Fruit fly (Drosophila melanogaster) whole organism, wandering third instar larva: ENCODE measurements around the gene pzg.

Experiments
- Abd-B ChIP-seq: fragments of >200 bp; optimal IDR thresholded peaks from 2 replicates; lab custom pipeline; 2017; ENCODE audit warnings: missing biosample characterization, missing genetic modification characterization
- CG32264 ChIP-seq: fragments of 200-800 bp; sonication (Bioruptor generic); optimal IDR thresholded peaks from 2 replicates; lab custom pipeline; 2016; ENCODE audit warnings: missing biosample characterization, missing genetic modification characterization
- CG9705 ChIP-seq: fragments of 200-800 bp; sonication (Bioruptor generic); optimal IDR thresholded peaks from 2 replicates; lab custom pipeline; 2018; ENCODE audit warnings: missing biosample characterization, mild to moderate bottlenecking, missing genetic modification characterization
- CrebA ChIP-seq: fragments of 200-800 bp; sonication (Bioruptor generic); optimal IDR thresholded peaks from 2 replicates; lab custom pipeline; 2016; ENCODE audit warnings: missing biosample characterization, mild to moderate bottlenecking, missing genetic modification characterization, borderline replicate concordance
- Dfd ChIP-seq: fragments of >200 bp; optimal IDR thresholded peaks from 2 replicates; lab custom pipeline; 2017; ENCODE audit warnings: missing biosample characterization, missing genetic modification characterization
- Dif ChIP-seq: fragments of 200-275, 200-300 bp; sonication (Bioruptor generic); optimal IDR thresholded peaks from 2 replicates; lab custom pipeline; 2018; ENCODE audit warnings: missing biosample characterization, missing genetic modification characterization; ENCODE audit not compliant: partially characterized antibody
- GATAd ChIP-seq: sonication (Bioruptor generic); optimal IDR thresholded peaks from 2 replicates; lab custom pipeline; 2016; ENCODE audit warnings: missing biosample characterization, missing genetic modification characterization
- HLH106 ChIP-seq: fragments of 200-800 bp; optimal IDR thresholded peaks from 3 replicates; lab custom pipeline; 2019; ENCODE audit warnings: missing biosample characterization, mild to moderate bottlenecking, missing genetic modification characterization, moderate library complexity
- Hnf4 ChIP-seq: fragments of 200-800 bp; sonication (Bioruptor generic); optimal IDR thresholded peaks from 2 replicates; lab custom pipeline; 2016; ENCODE audit warnings: missing biosample characterization, mild to moderate bottlenecking, missing genetic modification characterization
- Hr78 ChIP-seq: fragments of >200 bp; optimal IDR thresholded peaks from 2 replicates; lab custom pipeline; 2017; ENCODE audit warnings: missing biosample characterization, missing genetic modification characterization
- Hr83 ChIP-seq: fragments of 200-300 bp; sonication (Bioruptor generic); optimal IDR thresholded peaks from 2 replicates; lab custom pipeline; 2016; ENCODE audit warnings: missing biosample characterization, mild to moderate bottlenecking, missing genetic modification characterization, moderate library complexity; ENCODE audit not compliant: poor library complexity, severe bottlenecking
- Jra ChIP-seq: sonication (Bioruptor generic); optimal IDR thresholded peaks from 2 replicates; lab custom pipeline; 2016; ENCODE audit warnings: missing biosample characterization, missing genetic modification characterization
- Mio ChIP-seq: sonication (Bioruptor generic); optimal IDR thresholded peaks from 2 replicates; lab custom pipeline; 2016; ENCODE audit warnings: missing biosample characterization, missing genetic modification characterization
- Myc ChIP-seq: fragments of >200 bp; optimal IDR thresholded peaks from 2 replicates; lab custom pipeline; 2017
- N ChIP-seq: fragments of >200 bp; optimal IDR thresholded peaks from 2 replicates; lab custom pipeline; 2018; ENCODE audit warnings: missing biosample characterization, missing external identifiers, missing genetic modification characterization
- OdsH ChIP-seq: fragments of 200-800 bp; sonication (Bioruptor generic); optimal IDR thresholded peaks from 2 replicates; lab custom pipeline; 2016; ENCODE audit warnings: missing biosample characterization, mild to moderate bottlenecking, missing genetic modification characterization
- Rel ChIP-seq, 2 experiments: fragments of 200-800 bp; sonication (Bioruptor generic) in 1 of 2; optimal IDR thresholded peaks; 2 replicates in 1 of 2; 3 replicates in 1 of 2; lab custom pipeline; 2016 to 2019; ENCODE audit warnings: mild to moderate bottlenecking in 2 of 2, missing biosample characterization in 2 of 2, missing genetic modification characterization in 2 of 2, moderate library complexity in 1 of 2
- Sp1 ChIP-seq: fragments of 200-800 bp; sonication (Bioruptor generic); optimal IDR thresholded peaks from 3 replicates; lab custom pipeline; 2019; ENCODE audit warnings: missing biosample characterization, mild to moderate bottlenecking, missing genetic modification characterization, moderate library complexity
- Vsx2 ChIP-seq: fragments of 200-300, 225-300 bp; sonication (Bioruptor generic); optimal IDR thresholded peaks from 2 replicates; lab custom pipeline; 2018; ENCODE audit warnings: missing biosample characterization, missing genetic modification characterization; ENCODE audit not compliant: partially characterized antibody
- br ChIP-seq: fragments of 200-800 bp; sonication (Bioruptor generic); optimal IDR thresholded peaks from 2 replicates; lab custom pipeline; 2016; ENCODE audit warnings: missing biosample characterization, missing genetic modification characterization
- brk ChIP-seq: fragments of 200-800 bp; sonication (Bioruptor generic); optimal IDR thresholded peaks from 2 replicates; lab custom pipeline; 2016; ENCODE audit warnings: missing biosample characterization, mild to moderate bottlenecking, missing genetic modification characterization
- dl ChIP-seq, 2 experiments: fragments of 175-275, 200-275 bp in 1 of 2; fragments of 200-275 bp in 1 of 2; sonication (Bioruptor generic); optimal IDR thresholded peaks; lab custom pipeline; 2018; ENCODE audit warnings: mild to moderate bottlenecking in 2 of 2, missing biosample characterization in 2 of 2, missing genetic modification characterization in 2 of 2, moderate library complexity in 2 of 2; ENCODE audit not compliant: partially characterized antibody in 2 of 2, insufficient read depth in 1 of 2
- dmrt93B ChIP-seq: fragments of 200-800 bp; sonication (Bioruptor generic); optimal IDR thresholded peaks from 2 replicates; lab custom pipeline; 2018; ENCODE audit warnings: missing biosample characterization, mild to moderate bottlenecking, missing genetic modification characterization
- dsf ChIP-seq: sonication (Bioruptor generic); optimal IDR thresholded peaks from 2 replicates; lab custom pipeline; 2016; ENCODE audit warnings: missing biosample characterization, missing genetic modification characterization, borderline replicate concordance
- ey ChIP-seq: fragments of 200-800 bp; sonication (Bioruptor generic); optimal IDR thresholded peaks from 2 replicates; lab custom pipeline; 2016; ENCODE audit warnings: missing biosample characterization, missing genetic modification characterization
- foxo ChIP-seq, 2 experiments: fragments of 200-800 bp; sonication (Bioruptor generic); optimal IDR thresholded peaks; 2 replicates in 1 of 2; 3 replicates in 1 of 2; lab custom pipeline; 2016 to 2017; ENCODE audit warnings: missing biosample characterization in 2 of 2, missing genetic modification characterization in 2 of 2
- fru ChIP-seq: fragments of 200-800 bp; sonication (Bioruptor generic); optimal IDR thresholded peaks from 3 replicates; lab custom pipeline; 2016; ENCODE audit warnings: missing biosample characterization, mild to moderate bottlenecking, missing genetic modification characterization
- h ChIP-seq: fragments of 200-800 bp; sonication (Bioruptor generic); optimal IDR thresholded peaks from 3 replicates; lab custom pipeline; 2016; ENCODE audit warnings: missing biosample characterization, mild to moderate bottlenecking, missing genetic modification characterization
- jim ChIP-seq: fragments of 175-275, 200-325 bp; sonication (Bioruptor generic); optimal IDR thresholded peaks from 2 replicates; lab custom pipeline; 2016; ENCODE audit warnings: missing biosample characterization, mild to moderate bottlenecking, missing genetic modification characterization
- lola ChIP-seq: fragments of >200 bp; optimal IDR thresholded peaks from 2 replicates; lab custom pipeline; 2017; ENCODE audit warnings: missing biosample characterization, missing genetic modification characterization
- pan ChIP-seq: fragments of >200 bp; optimal IDR thresholded peaks from 2 replicates; lab custom pipeline; 2017
- psq ChIP-seq: fragments of 200-800 bp; sonication (Bioruptor generic); optimal IDR thresholded peaks from 3 replicates; lab custom pipeline; 2017; ENCODE audit warnings: missing biosample characterization, mild to moderate bottlenecking, missing genetic modification characterization, moderate library complexity
- rgr ChIP-seq: fragments of 200-800 bp; sonication (Bioruptor generic); optimal IDR thresholded peaks from 3 replicates; lab custom pipeline; 2016; ENCODE audit warnings: missing biosample characterization, mild to moderate bottlenecking, missing genetic modification characterization
- sage ChIP-seq: fragments of 200-800 bp; sonication (Bioruptor generic); optimal IDR thresholded peaks from 2 replicates; lab custom pipeline; 2016; ENCODE audit warnings: missing biosample characterization, mild to moderate bottlenecking, missing genetic modification characterization
- sv ChIP-seq: fragments of 200-800 bp; sonication (Bioruptor generic); optimal IDR thresholded peaks from 3 replicates; lab custom pipeline; 2016; ENCODE audit warnings: missing biosample characterization, missing genetic modification characterization
- tai ChIP-seq: sonication (Bioruptor generic); optimal IDR thresholded peaks from 2 replicates; lab custom pipeline; 2016; ENCODE audit warnings: missing biosample characterization, missing genetic modification characterization
- usp ChIP-seq: fragments of >200 bp; optimal IDR thresholded peaks from 2 replicates; lab custom pipeline; 2017; ENCODE audit warnings: missing biosample characterization, missing genetic modification characterization
- woc ChIP-seq: sonication (Bioruptor generic); optimal IDR thresholded peaks from 2 replicates; lab custom pipeline; 2016; ENCODE audit warnings: missing biosample characterization, mild to moderate bottlenecking, missing genetic modification characterization

The pzg gene

DNA sequence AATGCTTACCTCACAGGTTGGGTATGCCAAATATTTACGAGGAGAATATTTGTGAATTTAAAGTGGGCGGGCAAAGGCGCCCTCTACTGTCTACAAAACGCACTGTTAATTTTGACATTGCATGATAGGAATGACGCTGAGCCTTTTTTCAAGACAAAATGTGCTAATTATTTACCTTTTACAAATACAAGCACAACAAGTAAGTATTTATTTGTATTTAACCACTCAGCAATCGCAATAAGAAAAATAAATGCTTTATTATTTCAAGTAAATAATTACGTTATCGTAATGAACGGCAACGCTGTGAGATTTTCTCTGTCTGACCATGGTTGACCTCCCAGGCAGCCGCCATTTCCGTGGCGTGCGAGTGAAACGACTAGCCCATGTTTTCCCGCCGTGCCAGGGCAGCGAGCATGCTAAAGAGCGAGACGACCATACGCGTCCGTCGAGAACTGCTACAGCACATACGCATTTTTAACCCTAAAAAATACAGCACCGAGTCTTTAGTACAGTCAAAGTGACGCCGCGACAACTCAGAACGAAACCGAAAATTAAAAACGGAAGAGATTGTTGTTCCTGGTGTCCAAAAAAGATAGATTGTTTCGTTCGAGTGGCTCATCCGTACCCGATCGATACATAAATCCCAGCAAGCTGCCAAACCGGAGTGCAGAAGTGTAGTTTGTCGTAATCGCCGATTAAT is at the start of gene pzg, which contains the start of gene CG12974:
pzg (plus strand) TSS at position 461 of the 700 bp plus-strand sequence.
CG12974 (minus strand) TSS at position 324 of the 700 bp plus-strand sequence.
- TF ChIP-seq foxo (GFP tag; optimal IDR thresholded peaks at IDR 0.05; lab: Kevin White, UChicago) (peak in 1 of 2 experiments; percentile 59), Hr83 (peak; percentile 34), Hnf4 (peak; percentile 56), Myc (lab: Kevin White, UChicago) (peak; percentile 46), lola (GFP tag; lab: Kevin White, UChicago) (no peak), jim (GFP tag; lab: Kevin White, UChicago) (no peak), usp (GFP tag; lab: Kevin White, UChicago) (no peak), pan (lab: Kevin White, UChicago) (no peak), Rel (GFP tag; optimal IDR thresholded peaks at IDR 0.05; lab: Kevin White, UChicago) (no peak), Rel (tag; optimal IDR thresholded peaks at IDR 0.05; lab: Kevin White, UChicago) (no peak), woc (GFP tag; lab: Kevin White, UChicago) (peak; percentile 70), CG32264 (GFP tag; lab: Kevin White, UChicago) (no peak), h (GFP tag; lab: Kevin White, UChicago) (peak; percentile 66), tai (GFP tag; lab: Kevin White, UChicago) (no peak), sv (GFP tag; lab: Kevin White, UChicago) (peak; percentile 51), CrebA (GFP tag; lab: Kevin White, UChicago) (no peak), br (GFP tag; lab: Kevin White, UChicago) (peak; percentile 48), sage (GFP tag; lab: Kevin White, UChicago) (no peak), HLH106 (tag; lab: Kevin White, UChicago) (peak; percentile 73), CG9705 (GFP tag; lab: Kevin White, UChicago) (peak; percentile 82), Abd-B (GFP tag; lab: Kevin White, UChicago) (no peak), rgr (GFP tag; lab: Kevin White, UChicago) (peak; percentile 69), psq (no peak), Vsx2 (GFP tag; lab: Kevin White, UChicago) (peak; percentile 99), Dif (GFP tag; lab: Kevin White, UChicago) (peak; percentile 99), Hr78 (GFP tag; lab: Kevin White, UChicago) (no peak), brk (GFP tag; lab: Kevin White, UChicago) (no peak), N (no peak), Sp1 (GFP tag; lab: Kevin White, UChicago) (peak; percentile 57), fru (GFP tag; lab: Kevin White, UChicago) (peak; percentile 69), OdsH (GFP tag; lab: Kevin White, UChicago) (peak; percentile 30), GATAd (GFP tag; lab: Kevin White, UChicago) (no peak), Jra (peak; percentile 19), dl (GFP tag; optimal IDR thresholded peaks at IDR 0.05; lab: Kevin White, UChicago; ENCODE audit: insufficient read depth in 1 of 2, partially characterized antibody in 2 of 2) (peak; percentile 76 to 82), dsf (GFP tag; lab: Kevin White, UChicago) (no peak), Mio (peak; percentile 20), dmrt93B (GFP tag; lab: Kevin White, UChicago) (peak; percentile 74), Dfd (GFP tag; lab: Kevin White, UChicago) (no peak), ey (GFP tag; lab: Kevin White, UChicago) (peak; percentile 51)

DNA sequence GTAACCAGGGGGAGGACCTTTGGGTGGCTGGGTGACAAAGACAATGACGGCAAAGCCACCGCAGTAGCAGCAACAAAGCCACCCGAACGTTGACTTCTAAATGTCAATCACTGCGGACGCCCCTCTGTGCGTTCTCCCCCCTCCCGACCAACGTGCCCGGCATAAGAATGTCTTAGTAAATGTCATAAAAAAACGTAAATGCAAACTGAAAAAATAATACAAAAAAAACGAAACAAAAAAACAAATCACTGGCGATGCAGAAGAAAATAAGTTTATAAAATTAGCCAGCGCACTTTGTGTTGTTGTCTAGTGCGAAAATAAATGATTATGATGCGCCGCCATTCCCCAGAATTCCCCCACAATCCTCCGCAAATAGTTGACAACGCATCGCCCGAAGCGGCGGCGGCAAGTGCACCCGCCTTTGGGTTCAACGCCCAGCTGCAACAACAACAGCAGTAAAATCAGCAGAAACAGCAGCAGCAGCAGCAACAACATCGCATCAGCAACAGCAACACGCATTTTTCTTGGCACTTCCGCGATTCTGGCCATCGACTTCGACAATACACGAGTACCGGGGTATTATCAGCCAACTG is 48.8 kb upstream of the pzg start:
- TF ChIP-seq psq = no peak
- peak; percentile 21 for TF ChIP-seq Dfd (GFP tag; lab: Kevin White, UChicago)
